Fruit fly (Drosophila melanogaster): ENCODE measurements around the gene Remo.
A peak's percentile ranks its signal among the peaks of the same experiment; 100 is the strongest.

The Remo gene

DNA sequence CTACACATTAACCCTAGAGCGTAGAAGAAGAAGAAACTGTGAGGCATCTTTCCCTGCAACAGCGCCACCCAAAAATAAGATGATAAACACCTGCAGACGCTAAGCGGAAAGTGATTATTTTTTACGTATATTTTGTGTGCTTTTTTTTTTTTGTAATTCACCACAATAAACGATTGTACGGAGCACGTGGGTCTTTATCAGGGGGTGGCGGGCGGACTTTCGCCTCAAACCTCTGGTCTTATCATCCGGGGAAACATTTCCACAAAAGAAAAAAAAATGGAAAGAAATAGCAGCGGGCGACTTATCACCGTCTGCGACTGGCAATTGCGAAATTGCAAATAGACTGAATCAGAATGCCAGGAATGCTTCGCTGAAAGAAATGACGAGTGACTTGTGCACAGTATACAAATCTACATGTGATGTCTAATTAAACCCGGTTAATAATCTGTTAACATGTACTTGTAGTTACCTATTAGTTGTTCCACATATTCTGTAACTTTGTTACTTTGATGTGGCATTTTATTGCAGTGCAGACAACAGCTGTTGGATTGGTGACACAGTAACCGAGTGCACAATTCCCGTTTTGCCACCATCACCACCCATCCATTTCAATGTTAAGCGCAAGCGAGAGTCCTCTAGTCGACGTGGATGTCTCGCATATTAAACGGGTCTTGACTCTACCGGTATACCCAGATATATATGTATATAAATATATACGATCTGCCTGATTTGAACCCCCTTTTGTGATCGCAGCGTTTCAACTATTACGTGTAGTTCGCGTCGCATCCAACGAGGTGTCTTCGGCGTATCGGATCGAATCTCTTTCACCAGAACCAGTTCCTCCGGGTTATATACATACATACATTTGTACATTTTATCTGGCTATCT, 44.2 kb downstream of the Remo start (continued):
- TF ChIP-seq schlank (tag; optimal IDR thresholded peaks at IDR 0.05): no peak
- TF ChIP-seq CG11504 (tag; optimal IDR thresholded peaks at IDR 0.05): peak; percentile 41
- peak; percentile 18 for TF ChIP-seq Xbp1 (GFP tag; optimal IDR thresholded peaks at IDR 0.05)
- TF ChIP-seq Fer3 (tag; optimal IDR thresholded peaks at IDR 0.05): peak; percentile 25
- TF ChIP-seq Bdp1 (GFP tag; optimal IDR thresholded peaks at IDR 0.05): no peak
- peak; percentile 17 for TF ChIP-seq CG12391 (tag; optimal IDR thresholded peaks at IDR 0.05)
- TF ChIP-seq CG18599 (GFP tag; optimal IDR thresholded peaks at IDR 0.05): peak; percentile 16
- 0 out of 2 replicates have a peak, but pooled peaks have one; percentile 28 for TF ChIP-seq aop (GFP tag; IDR thresholded peaks at IDR 0.05)
- peak; percentile 5 for TF ChIP-seq Antp (GFP tag; optimal IDR thresholded peaks at IDR 0.05)
- TF ChIP-seq Ptx1 (GFP tag; IDR thresholded peaks at IDR 0.05): peak; percentile 28; the same call in 1 of the 2 replicates
- TF ChIP-seq CG2712 (tag; optimal IDR thresholded peaks at IDR 0.05): no peak
- TF ChIP-seq pfk (GFP tag; optimal IDR thresholded peaks at IDR 0.05): no peak
- TF ChIP-seq lilli (GFP tag; optimal IDR thresholded peaks at IDR 0.05): peak; percentile 18
- peak; percentile 11 to 25 for TF ChIP-seq bsh (GFP tag; optimal IDR thresholded peaks at IDR 0.05)
- peak; percentile 55 for TF ChIP-seq vvl (GFP tag; IDR thresholded peaks at IDR 0.05)
- TF ChIP-seq CG13894 (tag; optimal IDR thresholded peaks at IDR 0.05): peak; percentile 99
- TF ChIP-seq sc (optimal IDR thresholded peaks at IDR 0.05): no peak
- TF ChIP-seq sc (GFP tag; optimal IDR thresholded peaks at IDR 0.05): no peak
- TF ChIP-seq CG17359 (tag; optimal IDR thresholded peaks at IDR 0.05): peak; percentile 60
- no peak for TF ChIP-seq CG33213 (GFP tag; optimal IDR thresholded peaks at IDR 0.05)
- TF ChIP-seq nom (GFP tag; optimal IDR thresholded peaks at IDR 0.05): peak; percentile 62
- TF ChIP-seq zfh2 (GFP tag; optimal IDR thresholded peaks at IDR 0.05): peak; percentile 22
- TF ChIP-seq ttk (GFP tag; IDR thresholded peaks at IDR 0.05): 0 out of 2 replicates have a peak, but pooled peaks have one; percentile 16
- TF ChIP-seq Xrp1 (GFP tag; IDR thresholded peaks at IDR 0.05): peak; percentile 27; the same call in 1 of the 2 replicates
- peak; percentile 17 for TF ChIP-seq unpg (GFP tag; optimal IDR thresholded peaks at IDR 0.05)
- peak in 1 of 2 experiments; percentile 85 for TF ChIP-seq eve (GFP tag; optimal IDR thresholded peaks at IDR 0.05)
- TF ChIP-seq seq (GFP tag; IDR thresholded peaks at IDR 0.05): 0 out of 2 replicates have a peak, but pooled peaks have one; percentile 27
- TF ChIP-seq Usf (GFP tag; optimal IDR thresholded peaks at IDR 0.05): no peak
- TF ChIP-seq corto (GFP tag; optimal IDR thresholded peaks at IDR 0.05): peak; percentile 61
- TF ChIP-seq CG9817 (tag; optimal IDR thresholded peaks at IDR 0.05): peak; percentile 2
- peak in 1 of 2 experiments; percentile 39 for TF ChIP-seq crp (GFP tag; optimal IDR thresholded peaks at IDR 0.05)
- no peak for TF ChIP-seq wdn (GFP tag; IDR thresholded peaks at IDR 0.05)
- no peak for TF ChIP-seq H15 (GFP tag; IDR thresholded peaks at IDR 0.05)
- TF ChIP-seq CG18476 (GFP tag; optimal IDR thresholded peaks at IDR 0.05): no peak
- TF ChIP-seq HLH3B (GFP tag; IDR thresholded peaks at IDR 0.05): peak; percentile 43; the same call in 1 of the 2 replicates
- no peak for TF ChIP-seq fu2 (GFP tag; optimal IDR thresholded peaks at IDR 0.05)
- peak; percentile 47 for TF ChIP-seq Asciz (GFP tag; optimal IDR thresholded peaks at IDR 0.05)
- TF ChIP-seq CG7839 (tag; optimal IDR thresholded peaks at IDR 0.05): peak; percentile 7
- peak; percentile 61 for TF ChIP-seq lbe (GFP tag; optimal IDR thresholded peaks at IDR 0.05)
- TF ChIP-seq ranshi (GFP tag; IDR thresholded peaks at IDR 0.05): no peak
- peak; percentile 1 for TF ChIP-seq CG7786 (GFP tag; optimal IDR thresholded peaks at IDR 0.05)
- TF ChIP-seq danr (GFP tag; IDR thresholded peaks at IDR 0.05): no peak
- peak; percentile 53 for TF ChIP-seq CG1603 (tag; optimal IDR thresholded peaks at IDR 0.05)
- TF ChIP-seq klu (GFP tag; IDR thresholded peaks at IDR 0.05): no peak
- TF ChIP-seq exex (tag; optimal IDR thresholded peaks at IDR 0.05): peak; percentile 50
- TF ChIP-seq pan (optimal IDR thresholded peaks at IDR 0.05): no peak
- TF ChIP-seq pan (GFP tag; optimal IDR thresholded peaks at IDR 0.05 in 1 of 2, IDR thresholded peaks at IDR 0.05 in 1 of 2): peak in 1 of 2 experiments; percentile 38
